Fruit fly (Drosophila melanogaster) whole organism, pupa: ENCODE data around the gene ND-20L.

Experiments
- CG10348 ChIP-seq: fragments of 200-800 bp; sonication (Bioruptor generic); IDR thresholded peaks from 2 replicates; pipeline ENCODE4 v1.3.6; 2022; ENCODE audit warnings: missing biosample characterization, missing genetic modification characterization
- CG12605 ChIP-seq: fragments of 200-800 bp; sonication (Bioruptor generic); IDR thresholded peaks from 2 replicates; pipeline ENCODE4 v1.3.6; 2022; ENCODE audit warnings: missing biosample characterization, missing genetic modification characterization
- CG13204 ChIP-seq: fragments of 200-800 bp; sonication (Bioruptor generic); optimal IDR thresholded peaks from 2 replicates; lab custom pipeline; 2018; ENCODE audit warnings: missing biosample characterization, mild to moderate bottlenecking, missing genetic modification characterization, moderate library complexity
- CG14655 ChIP-seq: fragments of 200-800 bp; sonication (Bioruptor generic); optimal IDR thresholded peaks from 3 replicates; lab custom pipeline; 2017; ENCODE audit warnings: mild to moderate bottlenecking, missing biosample characterization, missing genetic modification reagents, missing genetic modification characterization
- CG15710 ChIP-seq: fragments of 200-800 bp; sonication (Bioruptor generic); optimal IDR thresholded peaks from 2 replicates; lab custom pipeline; 2018; ENCODE audit warnings: missing biosample characterization, mild to moderate bottlenecking, missing genetic modification characterization, moderate library complexity
- CG17806 ChIP-seq: fragments of 200-800 bp; sonication (Bioruptor generic); optimal IDR thresholded peaks from 2 replicates; lab custom pipeline; 2018; ENCODE audit warnings: missing biosample characterization, mild to moderate bottlenecking, missing genetic modification characterization, moderate library complexity
- CG32121 ChIP-seq: fragments of 200-800 bp; sonication (Bioruptor generic); IDR thresholded peaks from 2 replicates; pipeline ENCODE4 v1.3.6; 2022; ENCODE audit warnings: missing biosample characterization, missing genetic modification characterization
- CG34367 ChIP-seq: fragments of 200-800 bp; sonication (Bioruptor generic); optimal IDR thresholded peaks from 2 replicates; lab custom pipeline; 2018; ENCODE audit warnings: missing biosample characterization, mild to moderate bottlenecking, missing genetic modification characterization
- CG4496 ChIP-seq: fragments of 200-800 bp; sonication (Bioruptor generic); IDR thresholded peaks from 3 replicates; pipeline ENCODE4 v1.3.6; 2022; ENCODE audit warnings: missing biosample characterization, missing genetic modification characterization
- CG8159 ChIP-seq: fragments of 200-800 bp; sonication (Bioruptor generic); optimal IDR thresholded peaks from 3 replicates; lab custom pipeline; 2018; ENCODE audit warnings: missing biosample characterization, mild to moderate bottlenecking, missing genetic modification characterization, moderate library complexity
- CG8301 ChIP-seq: fragments of 200-800 bp; sonication (Bioruptor generic); optimal IDR thresholded peaks from 2 replicates; lab custom pipeline; 2018; ENCODE audit warnings: missing biosample characterization, mild to moderate bottlenecking, missing genetic modification characterization
- CG9948 ChIP-seq: fragments of 200-800 bp; sonication (Bioruptor generic); optimal IDR thresholded peaks from 2 replicates; lab custom pipeline; 2018; ENCODE audit warnings: missing biosample characterization, mild to moderate bottlenecking, missing genetic modification characterization, moderate library complexity
- D1 ChIP-seq: fragments of 200-800 bp; sonication (Bioruptor generic); optimal IDR thresholded peaks from 2 replicates; lab custom pipeline; 2018; ENCODE audit warnings: missing biosample characterization, mild to moderate bottlenecking, missing genetic modification characterization, moderate library complexity
- EcR ChIP-seq: fragments of 200-800 bp; sonication (Bioruptor generic); optimal IDR thresholded peaks from 3 replicates; lab custom pipeline; 2019; ENCODE audit warnings: missing biosample characterization, missing genetic modification characterization, mild to moderate bottlenecking, moderate library complexity, missing genetic modification reagents
- Ets98B ChIP-seq: fragments of 200-800 bp; sonication (Bioruptor generic); IDR thresholded peaks from 2 replicates; pipeline ENCODE4 v1.3.6; 2022; ENCODE audit warnings: missing biosample characterization, missing genetic modification characterization
- Pif1A ChIP-seq: fragments of 200-800 bp; sonication (Bioruptor generic); optimal IDR thresholded peaks from 3 replicates; lab custom pipeline; 2016; ENCODE audit warnings: missing biosample characterization, missing genetic modification characterization
- Pif1B ChIP-seq: fragments of 200-800 bp; sonication (Bioruptor generic); optimal IDR thresholded peaks from 3 replicates; lab custom pipeline; 2016; ENCODE audit warnings: missing biosample characterization, missing genetic modification characterization
- Snoo ChIP-seq: fragments of 200-800 bp; sonication (Bioruptor generic); optimal IDR thresholded peaks from 3 replicates; lab custom pipeline; 2017; ENCODE audit warnings: missing biosample characterization, mild to moderate bottlenecking, missing genetic modification characterization, inconsistent platforms
- fd96Ca ChIP-seq: fragments of 200-800 bp; sonication (Bioruptor generic); IDR thresholded peaks from 3 replicates; pipeline ENCODE4 v1.3.6; 2022; ENCODE audit warnings: missing biosample characterization, missing genetic modification characterization
- gl ChIP-seq: fragments of 200-800 bp; sonication (Bioruptor generic); optimal IDR thresholded peaks from 2 replicates; lab custom pipeline; 2018; ENCODE audit warnings: missing biosample characterization, mild to moderate bottlenecking, missing genetic modification characterization
- rn ChIP-seq: fragments of 200-800 bp; sonication (Bioruptor generic); IDR thresholded peaks from 2 replicates; pipeline ENCODE4 v1.3.6; 2022; ENCODE audit warnings: missing biosample characterization, missing genetic modification characterization

ND-20L gene

DNA sequence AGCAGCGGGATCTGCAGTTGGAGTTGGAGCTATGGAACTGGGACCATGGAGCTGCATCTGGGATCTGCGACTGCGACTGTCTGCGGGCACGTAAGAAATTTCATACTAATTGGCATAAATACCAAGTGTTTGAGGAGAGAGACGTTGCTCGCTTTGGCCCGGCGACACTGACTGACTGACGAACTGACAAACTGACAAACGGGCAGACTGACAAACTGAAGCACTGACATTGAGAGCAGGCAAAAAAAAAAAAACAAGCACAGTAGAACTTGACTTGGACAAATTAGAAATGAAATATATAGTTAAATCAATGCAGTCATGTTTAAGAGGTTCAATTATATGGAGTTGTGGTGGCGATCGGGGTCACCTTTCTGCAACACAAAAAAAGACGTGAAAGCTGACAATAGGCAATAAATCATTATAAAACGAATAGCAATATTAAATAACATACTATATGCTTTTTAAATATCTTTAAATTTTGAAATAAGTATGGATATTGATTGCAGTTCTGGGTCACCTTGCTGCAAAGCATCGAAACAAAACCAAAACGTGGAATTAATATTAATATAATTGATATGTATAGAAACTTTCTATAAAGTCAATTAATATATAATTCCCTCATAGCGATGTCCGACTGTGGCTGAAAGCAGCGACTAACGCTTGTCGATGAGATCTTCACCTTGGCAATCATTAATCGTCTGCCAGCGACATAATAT, 6.8 kb upstream of the ND-20L start:
- TF ChIP-seq CG10348 (GFP tag; lab: Robert Waterston, UW) (no peak), CG13204 (no peak), Snoo (no peak), fd96Ca (no peak), Pif1B (GFP tag; lab: Kevin White, UChicago) (no peak), CG8301 (tag; lab: Kevin White, UChicago) (peak; percentile 21), CG8159 (no peak), CG4496 (no peak), D1 (tag; lab: Kevin White, UChicago) (no peak), gl (tag; lab: Kevin White, UChicago) (no peak), CG32121 (GFP tag; lab: Robert Waterston, UW) (no peak), EcR (GFP tag; lab: Kevin White, UChicago) (no peak), CG14655 (GFP tag; lab: Kevin White, UChicago) (peak; percentile 55), Ets98B (GFP tag; lab: Robert Waterston, UW) (no peak), rn (GFP tag; lab: Robert Waterston, UW) (no peak), CG9948 (tag; lab: Kevin White, UChicago) (peak; percentile 9), Pif1A (GFP tag; lab: Kevin White, UChicago) (no peak), CG34367 (tag; lab: Kevin White, UChicago) (no peak), CG15710 (tag; lab: Kevin White, UChicago) (no peak), CG17806 (tag; lab: Kevin White, UChicago) (no peak), CG12605 (GFP tag; lab: Robert Waterston, UW) (no peak)

dm6 chr3R:29511472-29511871, 4.0 kb upstream of the ND-20L start:
- TF ChIP-seq CG8301 (tag; lab: Kevin White, UChicago): no peak
- TF ChIP-seq CG4496: no peak
- TF ChIP-seq Pif1B (GFP tag; lab: Kevin White, UChicago): no peak
- TF ChIP-seq CG12605 (GFP tag; lab: Robert Waterston, UW): no peak
- TF ChIP-seq CG34367 (tag; lab: Kevin White, UChicago): no peak
- TF ChIP-seq CG14655 (GFP tag; lab: Kevin White, UChicago): no peak
- no peak for TF ChIP-seq CG32121 (GFP tag; lab: Robert Waterston, UW)
- TF ChIP-seq EcR (GFP tag; lab: Kevin White, UChicago): no peak
- no peak for TF ChIP-seq rn (GFP tag; lab: Robert Waterston, UW)

DNA sequence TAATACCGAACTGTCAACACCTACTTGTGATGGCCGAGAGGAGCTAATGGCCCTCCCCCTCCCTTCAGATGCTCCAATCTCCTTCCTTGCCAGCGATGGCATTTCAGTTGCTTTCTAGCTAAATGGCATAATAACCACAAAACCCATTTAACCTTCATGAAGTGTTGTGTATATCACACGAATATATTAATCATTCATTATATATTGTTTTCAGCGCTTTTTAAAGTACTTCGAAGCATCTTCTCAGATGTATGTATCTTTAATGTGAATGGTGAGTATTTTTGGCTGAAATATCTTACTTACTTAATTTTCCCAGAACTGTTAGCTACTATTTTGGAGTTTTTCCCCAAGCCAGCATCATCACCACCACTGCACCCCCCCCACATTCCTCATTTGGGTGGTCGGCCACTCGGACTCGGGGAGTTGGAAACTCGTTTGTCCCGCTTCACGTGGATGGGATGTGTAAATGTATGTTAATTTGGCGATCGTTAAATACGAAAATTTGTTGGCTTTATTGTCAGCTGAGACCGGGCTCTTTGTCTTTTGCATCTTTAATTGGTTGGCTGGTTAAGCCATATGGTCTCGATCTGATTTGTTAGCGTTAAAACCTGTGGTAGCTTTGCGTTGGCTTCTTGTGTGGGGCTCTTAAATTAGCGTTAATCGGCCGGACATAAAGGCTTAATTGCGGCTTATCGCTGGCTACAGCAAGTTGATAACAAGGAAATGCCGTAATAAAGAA, 3.0 kb upstream of the ND-20L start:
- no peak for TF ChIP-seq CG10348 (GFP tag; lab: Robert Waterston, UW)
- no peak for TF ChIP-seq CG12605 (GFP tag; lab: Robert Waterston, UW)

DNA sequence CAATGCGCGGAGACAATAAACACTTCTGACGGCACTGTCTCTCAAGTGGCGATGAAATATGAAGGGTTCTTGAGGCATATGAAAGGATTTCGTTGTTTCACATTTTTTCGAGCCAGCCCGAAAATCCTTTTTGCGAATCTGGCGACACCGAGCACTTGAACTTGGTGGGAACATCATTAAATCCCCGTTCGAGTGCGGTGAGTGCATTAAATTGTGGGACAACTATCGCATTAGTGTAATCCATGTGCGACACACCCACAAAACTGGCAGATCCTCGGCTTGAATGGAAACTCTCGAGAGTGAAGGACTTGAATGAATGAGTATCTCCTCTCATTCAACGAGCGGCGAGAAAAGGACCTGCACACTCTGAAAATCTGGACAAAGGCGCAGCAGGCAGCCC, 1.2 kb downstream of the ND-20L start:
- TF ChIP-seq CG32121 (GFP tag; lab: Robert Waterston, UW) (no peak), CG10348 (GFP tag; lab: Robert Waterston, UW) (no peak), CG9948 (tag; lab: Kevin White, UChicago) (no peak), CG17806 (tag; lab: Kevin White, UChicago) (no peak), CG8301 (tag; lab: Kevin White, UChicago) (no peak), CG8159 (no peak), fd96Ca (no peak), CG4496 (no peak), CG14655 (GFP tag; lab: Kevin White, UChicago) (no peak), Snoo (no peak), CG13204 (no peak), Pif1A (GFP tag; lab: Kevin White, UChicago) (no peak), CG15710 (tag; lab: Kevin White, UChicago) (no peak)

- TF ChIP-seq rn (GFP tag; lab: Robert Waterston, UW) (no peak), fd96Ca (no peak), CG8301 (tag; lab: Kevin White, UChicago) (no peak), CG10348 (GFP tag; lab: Robert Waterston, UW) (no peak), Snoo (no peak), Pif1A (GFP tag; lab: Kevin White, UChicago) (no peak), CG4496 (no peak), CG15710 (tag; lab: Kevin White, UChicago) (no peak), CG9948 (tag; lab: Kevin White, UChicago) (no peak), CG32121 (GFP tag; lab: Robert Waterston, UW) (no peak), Ets98B (GFP tag; lab: Robert Waterston, UW) (no peak), CG13204 (no peak)
- TF ChIP-seq, all 21 proteins: peak for 0
Observed at dm6 chr3R:29517923-29518322, 2.4 kb downstream of the ND-20L start.

- no peak for TF ChIP-seq gl (tag; lab: Kevin White, UChicago)
- TF ChIP-seq fd96Ca: no peak
- TF ChIP-seq CG4496: no peak
- no peak for TF ChIP-seq Ets98B (GFP tag; lab: Robert Waterston, UW)
- TF ChIP-seq CG10348 (GFP tag; lab: Robert Waterston, UW): no peak
- TF ChIP-seq CG13204: no peak
- no peak for TF ChIP-seq CG8159
- TF ChIP-seq Snoo: no peak
- no peak for TF ChIP-seq Pif1A (GFP tag; lab: Kevin White, UChicago)
- no peak for TF ChIP-seq CG9948 (tag; lab: Kevin White, UChicago)
- TF ChIP-seq CG34367 (tag; lab: Kevin White, UChicago): no peak
- no peak for TF ChIP-seq EcR (GFP tag; lab: Kevin White, UChicago)
- TF ChIP-seq Pif1B (GFP tag; lab: Kevin White, UChicago): no peak
- TF ChIP-seq CG12605 (GFP tag; lab: Robert Waterston, UW): no peak
- TF ChIP-seq CG32121 (GFP tag; lab: Robert Waterston, UW): no peak
- no peak for TF ChIP-seq D1 (tag; lab: Kevin White, UChicago)
- TF ChIP-seq CG17806 (tag; lab: Kevin White, UChicago): no peak
- TF ChIP-seq CG8301 (tag; lab: Kevin White, UChicago): no peak
- no peak for TF ChIP-seq CG15710 (tag; lab: Kevin White, UChicago)
Observed at dm6 chr3R:29518498-29518897, 3.0 kb downstream of the ND-20L start.
